Fruit fly (Drosophila melanogaster) whole organism, adult: ENCODE results near the gene CG15040.

ENCODE experiments used
- CG12768 ChIP-seq: fragments of 200-800 bp; sonication (Bioruptor generic); optimal IDR thresholded peaks from 2 replicates; lab custom pipeline; 2017; ENCODE audit warnings: missing biosample characterization, missing genetic modification characterization, mild to moderate bottlenecking, moderate library complexity, missing genetic modification reagents
- CG14711 ChIP-seq: fragments of 200-800 bp; sonication (Bioruptor generic); optimal IDR thresholded peaks from 2 replicates; lab custom pipeline; 2018; ENCODE audit warnings: missing biosample characterization, mild to moderate bottlenecking, missing genetic modification characterization, moderate library complexity
- CG1620 ChIP-seq: fragments of 200-800 bp; sonication (Bioruptor generic); optimal IDR thresholded peaks from 2 replicates; lab custom pipeline; 2016; ENCODE audit warnings: missing biosample characterization, missing genetic modification characterization
- CG33017 ChIP-seq: fragments of 200-800 bp; sonication (Bioruptor generic); optimal IDR thresholded peaks from 2 replicates; lab custom pipeline; 2018; ENCODE audit warnings: missing biosample characterization, mild to moderate bottlenecking, missing genetic modification characterization, moderate library complexity
- CG7045 ChIP-seq: fragments of 200-800 bp; sonication (Bioruptor generic); optimal IDR thresholded peaks from 2 replicates; lab custom pipeline; 2017; ENCODE audit warnings: missing biosample characterization, mild to moderate bottlenecking, missing genetic modification characterization
- Clk ChIP-seq: fragments of 200-800 bp; sonication (Bioruptor generic); optimal IDR thresholded peaks from 2 replicates; lab custom pipeline; 2017; ENCODE audit warnings: missing biosample characterization, missing genetic modification characterization
- Crg-1 ChIP-seq: fragments of 200-800 bp; sonication (Bioruptor generic); optimal IDR thresholded peaks from 2 replicates; lab custom pipeline; 2016; ENCODE audit warnings: missing biosample characterization, missing genetic modification characterization
- Hr96 ChIP-seq: fragments of 200-800 bp; sonication (Bioruptor generic); optimal IDR thresholded peaks from 2 replicates; lab custom pipeline; 2016; ENCODE audit warnings: missing biosample characterization, missing genetic modification characterization
- Mnt ChIP-seq: fragments of 200-800 bp; sonication (Bioruptor generic); optimal IDR thresholded peaks from 2 replicates; lab custom pipeline; 2016; ENCODE audit warnings: missing biosample characterization, mild to moderate bottlenecking, missing genetic modification characterization
- cic ChIP-seq: fragments of 200-800 bp; sonication (Bioruptor generic); optimal IDR thresholded peaks from 2 replicates; lab custom pipeline; 2017; ENCODE audit warnings: missing biosample characterization, mild to moderate bottlenecking, missing genetic modification characterization, moderate library complexity
- kay ChIP-seq: fragments of 200-800 bp; sonication (Bioruptor generic); peaks from one replicate; lab custom pipeline; 2016; ENCODE audit warnings: missing biosample characterization, missing genetic modification characterization, borderline replicate concordance

dm6 chrX:18644890-18645289 is 27.5 kb upstream of the CG15040 start:
- TF ChIP-seq Mnt (peak; percentile 58), cic (GFP tag; lab: Kevin White, UChicago) (peak; percentile 25), Hr96 (GFP tag; lab: Kevin White, UChicago) (peak; percentile 76), Crg-1 (GFP tag; lab: Kevin White, UChicago) (no peak), CG1620 (GFP tag; lab: Kevin White, UChicago) (peak; percentile 28), CG12768 (GFP tag; lab: Kevin White, UChicago) (peak; percentile 64), CG7045 (GFP tag; lab: Kevin White, UChicago) (peak; percentile 33), CG14711 (peak; percentile 79), kay (GFP tag; lab: Kevin White, UChicago) (no peak), Clk (GFP tag; lab: Kevin White, UChicago) (peak; percentile 5), CG33017 (peak; percentile 78)
